Fruit fly (Drosophila melanogaster): Measurements from ENCODE around the gene Utx.

- TF ChIP-seq psq (optimal IDR thresholded peaks at IDR 0.05) (no peak), Sin3A (optimal IDR thresholded peaks at IDR 0.05) (no peak), h (optimal IDR thresholded peaks at IDR 0.05) (no peak), ttk (optimal IDR thresholded peaks at IDR 0.05) (no peak), insv (optimal IDR thresholded peaks at IDR 0.05) (no peak)
Measured at dm6 chr2L:10222550-10223231, 55.9 kb downstream of the Utx start, which contains the start of gene Bcs1.

Data from Kc167 (cell line).